Worm (Caenorhabditis elegans): Measurements from ENCODE around the gene acd-4.

acd-4 gene

DNA sequence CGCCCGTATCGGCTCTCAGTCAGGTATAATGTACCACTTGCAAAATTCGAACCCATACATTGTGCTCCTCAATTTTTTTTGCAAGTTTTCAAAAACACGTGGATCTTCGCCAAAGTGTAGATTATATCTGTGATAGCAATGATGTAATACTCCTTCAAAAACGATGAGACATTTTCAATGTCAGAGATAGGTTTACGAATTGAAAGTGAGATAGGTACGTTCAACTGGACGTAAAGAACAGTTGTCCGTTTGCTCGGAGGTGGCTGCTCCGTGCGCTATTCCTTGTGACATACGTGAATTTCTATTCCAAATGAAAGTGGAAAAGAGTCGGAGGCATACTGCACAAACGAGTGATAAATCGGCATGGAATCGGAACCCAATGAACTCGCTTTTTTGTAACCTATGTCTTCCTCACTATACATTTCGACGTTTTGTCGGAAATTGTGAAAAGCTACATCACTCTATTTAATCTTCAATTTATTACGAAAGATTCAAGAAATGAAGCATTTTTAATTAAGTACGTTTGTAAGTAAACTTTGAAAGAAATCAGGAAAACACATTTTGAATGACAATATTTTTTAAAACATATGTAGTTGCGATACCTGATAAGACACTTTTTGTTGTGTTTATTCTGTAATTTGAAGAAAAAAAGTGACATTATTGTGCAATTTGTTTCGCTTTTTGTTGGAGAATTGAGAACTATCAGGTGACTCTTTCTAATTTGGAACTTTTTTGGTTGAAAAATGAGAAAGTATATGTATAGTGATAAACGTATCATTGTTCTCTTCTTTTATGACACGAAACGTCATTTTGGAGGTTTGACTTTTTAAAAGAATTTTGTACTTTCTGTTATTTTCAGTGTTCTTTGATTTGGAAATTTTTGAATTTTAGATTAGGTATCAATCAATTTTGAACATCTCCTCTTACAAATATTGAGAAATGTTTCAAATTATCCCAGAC, 16.7 kb downstream of the acd-4 start:
- TF ChIP-seq daf-12 (tag; optimal IDR thresholded peaks at IDR 0.05), result no peak
- TF ChIP-seq nhr-23 (tag; optimal IDR thresholded peaks at IDR 0.05), result no peak
- no peak for TF ChIP-seq ceh-82 (tag; optimal IDR thresholded peaks at IDR 0.05)
- no peak for TF ChIP-seq ama-1 (optimal IDR thresholded peaks at IDR 0.05)
- no peak for TF ChIP-seq ztf-4 (tag; optimal IDR thresholded peaks at IDR 0.05)
- TF ChIP-seq nhr-77 (tag; optimal IDR thresholded peaks at IDR 0.05), result no peak
- no peak for TF ChIP-seq lsy-12 (tag; optimal IDR thresholded peaks at IDR 0.05)
- no peak for TF ChIP-seq zag-1 (tag; optimal IDR thresholded peaks at IDR 0.05)
- TF ChIP-seq nhr-12 (tag; optimal IDR thresholded peaks at IDR 0.05), result no peak
- TF ChIP-seq tbx-2 (tag; optimal IDR thresholded peaks at IDR 0.05), result no peak
- TF ChIP-seq nhr-28 (tag; optimal IDR thresholded peaks at IDR 0.05), result no peak
- TF ChIP-seq nfya-1 (tag; optimal IDR thresholded peaks at IDR 0.05; ENCODE audit: insufficient read depth), result peak; percentile 18
- no peak for TF ChIP-seq mml-1 (tag; optimal IDR thresholded peaks at IDR 0.05)
- TF ChIP-seq elt-1 (tag; optimal IDR thresholded peaks at IDR 0.05), result no peak
- TF ChIP-seq nhr-76 (tag; optimal IDR thresholded peaks at IDR 0.05), result peak; percentile 62
- no peak for TF ChIP-seq aly-2 (tag; optimal IDR thresholded peaks at IDR 0.05)
- peak; percentile 90 for TF ChIP-seq elt-2 (tag; optimal IDR thresholded peaks at IDR 0.05)
- TF ChIP-seq nhr-67 (tag; optimal IDR thresholded peaks at IDR 0.05), result no peak
- TF ChIP-seq ceh-16 (tag; optimal IDR thresholded peaks at IDR 0.05), result no peak
- TF ChIP-seq nhr-11 (tag; optimal IDR thresholded peaks at IDR 0.05), result no peak
- TF ChIP-seq ceh-9 (tag; optimal IDR thresholded peaks at IDR 0.05), result no peak
- no peak for TF ChIP-seq egl-27 (tag; optimal IDR thresholded peaks at IDR 0.05)
- no peak for TF ChIP-seq fkh-2 (tag; optimal IDR thresholded peaks at IDR 0.05)
- no peak for TF ChIP-seq unc-39 (tag; optimal IDR thresholded peaks at IDR 0.05)
- TF ChIP-seq pqm-1 (tag; optimal IDR thresholded peaks at IDR 0.05), result peak; percentile 83
- no peak for TF ChIP-seq R02D3.7 (tag; optimal IDR thresholded peaks at IDR 0.05)
- no peak for TF ChIP-seq ZK546.5 (tag; optimal IDR thresholded peaks at IDR 0.05)
- TF ChIP-seq pha-4 (tag; optimal IDR thresholded peaks at IDR 0.05), result peak; percentile 45
- TF ChIP-seq hmg-11 (tag; optimal IDR thresholded peaks at IDR 0.05), result no peak
- no peak for TF ChIP-seq ztf-11 (tag; optimal IDR thresholded peaks at IDR 0.05)
- TF ChIP-seq nhr-43 (tag; optimal IDR thresholded peaks at IDR 0.05; ENCODE audit: poor library complexity, severe bottlenecking), result no peak
- TF ChIP-seq skn-1 (tag; optimal IDR thresholded peaks at IDR 0.05), result no peak
- TF ChIP-seq ceh-28 (tag; optimal IDR thresholded peaks at IDR 0.05), result no peak
- TF ChIP-seq mdl-1 (tag; optimal IDR thresholded peaks at IDR 0.05), result no peak
- TF ChIP-seq sea-2 (GFP tag; optimal IDR thresholded peaks at IDR 0.05), result no peak
- no peak for TF ChIP-seq nhr-237 (tag; optimal IDR thresholded peaks at IDR 0.05)
- no peak for TF ChIP-seq nhr-25 (tag; optimal IDR thresholded peaks at IDR 0.05)
- TF ChIP-seq unc-62 (GFP tag; optimal IDR thresholded peaks at IDR 0.05), result no peak
- no peak for TF ChIP-seq eor-1 (tag; optimal IDR thresholded peaks at IDR 0.05)
- TF ChIP-seq fkh-10 (GFP tag; optimal IDR thresholded peaks at IDR 0.05), result no peak
- peak; percentile 73 for TF ChIP-seq jun-1 (tag; optimal IDR thresholded peaks at IDR 0.05)
- TF ChIP-seq lin-39 (tag; optimal IDR thresholded peaks at IDR 0.05), result peak; percentile 26
- TF ChIP-seq elt-3 (tag; optimal IDR thresholded peaks at IDR 0.05), result no peak
- TF ChIP-seq egl-5 (tag; optimal IDR thresholded peaks at IDR 0.05), result no peak

DNA sequence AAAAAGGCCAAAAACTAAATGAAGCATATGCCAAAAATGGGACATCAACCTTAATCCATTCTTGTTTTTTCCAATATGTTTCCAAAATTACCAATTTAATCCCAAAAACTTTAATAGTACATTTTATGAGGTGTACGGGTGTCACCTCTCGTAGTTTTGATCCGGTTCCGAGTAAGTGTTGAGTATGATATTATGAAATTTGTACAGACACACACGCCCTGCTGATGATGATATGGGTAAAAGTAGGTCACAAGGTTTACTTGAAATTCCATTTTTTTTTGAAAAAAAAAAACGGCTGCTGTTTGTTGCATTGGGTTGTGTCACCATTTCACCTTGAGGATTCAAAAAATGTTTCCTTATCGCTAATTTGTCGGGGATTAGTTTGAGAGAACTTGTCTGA, 19.9 kb downstream of the acd-4 start:
- TF ChIP-seq nhr-237 (tag; optimal IDR thresholded peaks at IDR 0.05), result no peak
- TF ChIP-seq nhr-11 (tag; optimal IDR thresholded peaks at IDR 0.05), result no peak
- peak; percentile 10 for TF ChIP-seq nhr-23 (tag; optimal IDR thresholded peaks at IDR 0.05)
- TF ChIP-seq nhr-25 (tag; optimal IDR thresholded peaks at IDR 0.05), result peak; percentile 6
- no peak for TF ChIP-seq ceh-16 (tag; optimal IDR thresholded peaks at IDR 0.05)
- TF ChIP-seq elt-3 (tag; optimal IDR thresholded peaks at IDR 0.05), result peak in 1 of 3 experiments; percentile 46

Data from whole organism, L3 larva.